Worm (Caenorhabditis elegans): ENCODE results near the gene F37C4.4.

DNA sequence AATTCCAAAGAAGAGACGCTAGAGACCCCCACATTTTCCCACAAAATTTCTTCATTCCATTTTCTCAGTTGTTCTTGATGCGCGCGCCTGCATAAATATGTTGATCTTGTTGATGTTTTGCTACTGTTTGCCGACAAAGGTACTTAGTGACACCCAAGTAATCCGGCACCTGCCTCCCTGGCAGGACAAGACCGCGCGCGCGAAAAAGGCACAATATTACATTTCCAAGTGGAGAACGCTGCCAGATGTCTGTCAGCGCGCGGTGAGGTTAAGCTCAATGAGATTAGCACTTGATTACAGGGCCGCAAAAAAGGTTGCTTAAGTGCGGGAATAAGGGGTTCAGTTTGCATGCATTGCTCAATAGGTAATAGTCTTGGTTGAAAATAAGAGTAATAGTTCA lies 25.5 kb upstream of the F37C4.4 start:
- TF ChIP-seq nhr-237 (tag; optimal IDR thresholded peaks at IDR 0.05) (no peak), mdl-1 (tag; optimal IDR thresholded peaks at IDR 0.05) (no peak), fkh-10 (GFP tag; optimal IDR thresholded peaks at IDR 0.05) (no peak)

Measured in whole organism, L3 larva.